Fruit fly (Drosophila melanogaster) whole organism, embryonic: ENCODE results near the gene CG14383.

Source experiments
- Ada2b ChIP-seq: fragments of 200-800 bp; sonication (Bioruptor generic); IDR thresholded peaks from 2 replicates; pipeline ENCODE4 v1.3.6; 2022; ENCODE audit warnings: missing biosample characterization, missing genetic modification characterization
- Bgb ChIP-seq: fragments of 200-800 bp; sonication (Bioruptor generic); IDR thresholded peaks from 2 replicates; pipeline ENCODE4 v1.3.6; 2022; ENCODE audit warnings: missing biosample characterization, missing genetic modification characterization; ENCODE audit not compliant: partially characterized antibody
- Blimp-1 ChIP-seq: fragments of 200-800 bp; sonication (Bioruptor generic); optimal IDR thresholded peaks from 3 replicates; lab custom pipeline; 2018; ENCODE audit warnings: missing biosample characterization, missing genetic modification characterization, mild to moderate bottlenecking, moderate library complexity, missing genetic modification reagents
- CG10462 ChIP-seq: fragments of 200-800 bp; sonication (Bioruptor generic); optimal IDR thresholded peaks from 2 replicates; lab custom pipeline; 2016; ENCODE audit warnings: missing biosample characterization, missing genetic modification characterization
- CG10959 ChIP-seq: fragments of 200-800 bp; sonication (Bioruptor generic); IDR thresholded peaks from 2 replicates; pipeline ENCODE4 v1.3.6; 2022; ENCODE audit warnings: missing biosample characterization, missing genetic modification characterization
- CG11504 ChIP-seq: fragments of 200-800 bp; sonication (Bioruptor generic); optimal IDR thresholded peaks from 3 replicates; lab custom pipeline; 2019; ENCODE audit warnings: missing biosample characterization, mild to moderate bottlenecking, missing genetic modification characterization, moderate library complexity
- CG13424 ChIP-seq: fragments of 200-800 bp; sonication (Bioruptor generic); optimal IDR thresholded peaks from 2 replicates; lab custom pipeline; 2019; ENCODE audit warnings: missing biosample characterization, mild to moderate bottlenecking, missing genetic modification characterization, moderate library complexity
- CG16779 ChIP-seq: fragments of 200-800 bp; sonication (Bioruptor generic); IDR thresholded peaks from 2 replicates; pipeline ENCODE4 v1.3.6; 2022; ENCODE audit warnings: missing biosample characterization, missing genetic modification characterization
- CG2129 ChIP-seq: fragments of 200-800 bp; sonication (Bioruptor generic); IDR thresholded peaks from 2 replicates; pipeline ENCODE4 v1.3.6; 2022; ENCODE audit warnings: missing biosample characterization, missing genetic modification characterization; ENCODE audit not compliant: partially characterized antibody
- CG2875 ChIP-seq: fragments of 200-800 bp; sonication (Bioruptor generic); optimal IDR thresholded peaks from 2 replicates; lab custom pipeline; 2017; ENCODE audit warnings: missing biosample characterization, mild to moderate bottlenecking, missing genetic modification characterization, missing genetic modification reagents
- CG3163 ChIP-seq: fragments of 200-800 bp; sonication (Bioruptor generic); optimal IDR thresholded peaks from 3 replicates; lab custom pipeline; 2016; ENCODE audit warnings: missing biosample characterization, missing genetic modification characterization
- CG3995 ChIP-seq: fragments of 200-800 bp; sonication (Bioruptor generic); optimal IDR thresholded peaks from 3 replicates; lab custom pipeline; 2016; ENCODE audit warnings: missing biosample characterization, missing genetic modification characterization
- CG6689 ChIP-seq: fragments of 200-800 bp; sonication (Bioruptor generic); IDR thresholded peaks from 2 replicates; pipeline ENCODE4 v1.3.6; 2022; ENCODE audit warnings: missing biosample characterization, missing genetic modification characterization
- CG7271 ChIP-seq: fragments of 200-800 bp; sonication (Bioruptor generic); optimal IDR thresholded peaks from 2 replicates; lab custom pipeline; 2018; ENCODE audit warnings: missing biosample characterization, mild to moderate bottlenecking, missing genetic modification characterization, moderate library complexity
- CG7372 ChIP-seq: fragments of 200-800 bp; sonication (Bioruptor generic); IDR thresholded peaks from 2 replicates; pipeline ENCODE4 v1.3.6; 2022; ENCODE audit warnings: missing biosample characterization, missing genetic modification characterization
- CG7786 ChIP-seq: fragments of 200-800 bp; sonication (Bioruptor generic); optimal IDR thresholded peaks from 2 replicates; lab custom pipeline; 2016; ENCODE audit warnings: missing biosample characterization, missing genetic modification characterization
- CG9797 ChIP-seq: fragments of 200-800 bp; sonication (Bioruptor generic); optimal IDR thresholded peaks from 3 replicates; lab custom pipeline; 2018; ENCODE audit warnings: missing biosample characterization, mild to moderate bottlenecking, missing genetic modification characterization
- CoRest ChIP-seq: fragments of 200-800 bp; sonication (Bioruptor generic); optimal IDR thresholded peaks from 3 replicates; lab custom pipeline; 2018; ENCODE audit warnings: missing biosample characterization, mild to moderate bottlenecking, missing genetic modification characterization, moderate library complexity
- D ChIP-seq, 2 experiments: fragments of 200-800 bp in 1 of 2; fragments of >200 bp in 1 of 2; sonication (Bioruptor generic) in 1 of 2; optimal IDR thresholded peaks; 2 replicates in 1 of 2; 3 replicates in 1 of 2; lab custom pipeline; 2017; ENCODE audit warnings: mild to moderate bottlenecking in 1 of 2, missing biosample characterization in 1 of 2, missing genetic modification characterization in 1 of 2, missing genetic modification reagents in 1 of 2
- Dip3 ChIP-seq: fragments of 200-800 bp; sonication (Bioruptor generic); optimal IDR thresholded peaks from 3 replicates; lab custom pipeline; 2016; ENCODE audit warnings: missing biosample characterization, missing genetic modification characterization
- Drgx ChIP-seq: fragments of 200-800 bp; sonication (Bioruptor generic); IDR thresholded peaks from 2 replicates; pipeline ENCODE4 v1.3.6; 2022; ENCODE audit warnings: missing biosample characterization, missing genetic modification characterization
- Ets97D ChIP-seq: fragments of 200-800 bp; sonication (Bioruptor generic); optimal IDR thresholded peaks from 3 replicates; lab custom pipeline; 2016; ENCODE audit warnings: missing biosample characterization, missing genetic modification characterization
- HLH3B ChIP-seq: fragments of 200-800 bp; sonication (Bioruptor generic); IDR thresholded peaks from 2 replicates; pipeline ENCODE4 v1.3.6; 2022; ENCODE audit warnings: missing biosample characterization, missing genetic modification characterization
- HLH54F ChIP-seq: fragments of 200-800 bp; sonication (Bioruptor generic); optimal IDR thresholded peaks from 3 replicates; lab custom pipeline; 2016; ENCODE audit warnings: missing biosample characterization, missing genetic modification characterization
- Hmr ChIP-seq: fragments of 200-800 bp; sonication (Bioruptor generic); optimal IDR thresholded peaks from 3 replicates; lab custom pipeline; 2017; ENCODE audit warnings: mild to moderate bottlenecking, missing biosample characterization, missing genetic modification reagents, missing genetic modification characterization
- Pdp1 ChIP-seq, 2 experiments: fragments of 200-800 bp; sonication (Bioruptor generic); optimal IDR thresholded peaks; 3 replicates each; lab custom pipeline; 2016; ENCODE audit warnings: missing biosample characterization in 2 of 2, missing genetic modification characterization in 2 of 2, mild to moderate bottlenecking in 1 of 2, moderate library complexity in 1 of 2
- Sry-β ChIP-seq: fragments of 200-800 bp; sonication (Bioruptor generic); optimal IDR thresholded peaks from 2 replicates; lab custom pipeline; 2018; ENCODE audit warnings: missing biosample characterization, mild to moderate bottlenecking, missing genetic modification characterization, moderate library complexity
- Trl ChIP-seq, 3 experiments: fragments of >200 bp in 2 of 3; fragments of 200-800 bp in 1 of 3; sonication (Bioruptor generic) in 1 of 3; optimal IDR thresholded peaks; 2 replicates in 1 of 3; 3 replicates in 2 of 3; lab custom pipeline; 2016 to 2017; ENCODE audit warnings: missing biosample characterization in 1 of 3, missing genetic modification characterization in 1 of 3
- Xrp1 ChIP-seq: fragments of 200-800 bp; sonication (Bioruptor generic); IDR thresholded peaks from 2 replicates; pipeline ENCODE4 v1.3.6; 2022; ENCODE audit warnings: missing biosample characterization, missing genetic modification characterization
- ash1 ChIP-seq: fragments of 200-800 bp; sonication (Bioruptor generic); optimal IDR thresholded peaks from 2 replicates; lab custom pipeline; 2018; ENCODE audit warnings: missing biosample characterization, mild to moderate bottlenecking, missing genetic modification characterization
- ato ChIP-seq: fragments of 200-800 bp; sonication (Bioruptor generic); IDR thresholded peaks from 2 replicates; pipeline ENCODE4 v1.3.6; 2022; ENCODE audit warnings: missing biosample characterization, missing genetic modification characterization; ENCODE audit not compliant: partially characterized antibody
- az2 ChIP-seq: fragments of 200-800 bp; sonication (Bioruptor generic); optimal IDR thresholded peaks from 3 replicates; lab custom pipeline; 2016; ENCODE audit warnings: missing biosample characterization, missing genetic modification characterization
- bowl ChIP-seq: fragments of 200-800 bp; sonication (Bioruptor generic); IDR thresholded peaks from 2 replicates; pipeline ENCODE4 v1.3.6; 2022; ENCODE audit warnings: missing biosample characterization, missing genetic modification characterization
- bsh ChIP-seq, 2 experiments: fragments of 200-800 bp; sonication (Bioruptor generic); optimal IDR thresholded peaks; 2 replicates each; lab custom pipeline; 2017 to 2018; ENCODE audit warnings: mild to moderate bottlenecking in 2 of 2, missing biosample characterization in 2 of 2, missing genetic modification characterization in 2 of 2, moderate library complexity in 1 of 2
- cad ChIP-seq: fragments of >200 bp; optimal IDR thresholded peaks from 2 replicates; lab custom pipeline; 2017; ENCODE audit warnings: missing biosample characterization, missing genetic modification characterization
- crp ChIP-seq, 2 experiments: fragments of 200-800 bp; sonication (Bioruptor generic); optimal IDR thresholded peaks; 2 replicates in 1 of 2; 3 replicates in 1 of 2; lab custom pipeline; 2017; ENCODE audit warnings: missing biosample characterization in 2 of 2, missing genetic modification characterization in 2 of 2, mild to moderate bottlenecking in 1 of 2, moderate library complexity in 1 of 2
- fd64A ChIP-seq: fragments of 200-800 bp; sonication (Bioruptor generic); optimal IDR thresholded peaks from 3 replicates; lab custom pipeline; 2018; ENCODE audit warnings: missing biosample characterization, mild to moderate bottlenecking, missing genetic modification characterization
- ftz-f1 ChIP-seq: fragments of 200-800 bp; sonication (Bioruptor generic); optimal IDR thresholded peaks from 2 replicates; lab custom pipeline; 2016; ENCODE audit warnings: missing biosample characterization, missing genetic modification characterization
- gem ChIP-seq: fragments of 200-800 bp; sonication (Bioruptor generic); optimal IDR thresholded peaks from 2 replicates; lab custom pipeline; 2019; ENCODE audit warnings: missing biosample characterization, mild to moderate bottlenecking, missing genetic modification characterization, moderate library complexity
- lilli ChIP-seq: fragments of 200-800 bp; sonication (Bioruptor generic); optimal IDR thresholded peaks from 3 replicates; lab custom pipeline; 2016; ENCODE audit warnings: missing biosample characterization, missing genetic modification characterization
- nau ChIP-seq: fragments of 200-800 bp; sonication (Bioruptor generic); optimal IDR thresholded peaks from 3 replicates; lab custom pipeline; 2017; ENCODE audit warnings: missing biosample characterization, mild to moderate bottlenecking, missing genetic modification characterization, missing genetic modification reagents
- nerfin-2 ChIP-seq: fragments of 200-800 bp; sonication (Bioruptor generic); IDR thresholded peaks from 2 replicates; pipeline ENCODE4 v1.3.6; 2022; ENCODE audit warnings: missing biosample characterization, missing genetic modification characterization; ENCODE audit not compliant: partially characterized antibody
- oc ChIP-seq: fragments of 200-800 bp; sonication (Bioruptor generic); optimal IDR thresholded peaks from 2 replicates; lab custom pipeline; 2018; ENCODE audit warnings: missing biosample characterization, mild to moderate bottlenecking, missing genetic modification characterization, moderate library complexity
- onecut ChIP-seq: fragments of 200-800 bp; sonication (Bioruptor generic); IDR thresholded peaks from 2 replicates; pipeline ENCODE4 v1.3.6; 2022; ENCODE audit warnings: missing biosample characterization, missing genetic modification characterization
- otp ChIP-seq: fragments of 200-800 bp; sonication (Bioruptor generic); IDR thresholded peaks from 3 replicates; pipeline ENCODE4, ENCODE4 v1.3.6; 2022; ENCODE audit warnings: missing biosample characterization, missing genetic modification characterization
- sens-2 ChIP-seq: fragments of 200-800 bp; sonication (Bioruptor generic); IDR thresholded peaks from 2 replicates; pipeline ENCODE4 v1.3.6; 2022; ENCODE audit warnings: missing biosample characterization, missing genetic modification characterization
- slou ChIP-seq: fragments of 200-800 bp; sonication (Bioruptor generic); optimal IDR thresholded peaks from 3 replicates; lab custom pipeline; 2016; ENCODE audit warnings: missing biosample characterization, missing genetic modification characterization
- wdn ChIP-seq: fragments of 200-800 bp; sonication (Bioruptor generic); IDR thresholded peaks from 2 replicates; pipeline ENCODE4 v1.3.6; 2022; ENCODE audit warnings: missing biosample characterization, missing genetic modification characterization
- yki ChIP-seq: fragments of >200 bp; optimal IDR thresholded peaks from 3 replicates; lab custom pipeline; 2018

CG14383 gene

DNA sequence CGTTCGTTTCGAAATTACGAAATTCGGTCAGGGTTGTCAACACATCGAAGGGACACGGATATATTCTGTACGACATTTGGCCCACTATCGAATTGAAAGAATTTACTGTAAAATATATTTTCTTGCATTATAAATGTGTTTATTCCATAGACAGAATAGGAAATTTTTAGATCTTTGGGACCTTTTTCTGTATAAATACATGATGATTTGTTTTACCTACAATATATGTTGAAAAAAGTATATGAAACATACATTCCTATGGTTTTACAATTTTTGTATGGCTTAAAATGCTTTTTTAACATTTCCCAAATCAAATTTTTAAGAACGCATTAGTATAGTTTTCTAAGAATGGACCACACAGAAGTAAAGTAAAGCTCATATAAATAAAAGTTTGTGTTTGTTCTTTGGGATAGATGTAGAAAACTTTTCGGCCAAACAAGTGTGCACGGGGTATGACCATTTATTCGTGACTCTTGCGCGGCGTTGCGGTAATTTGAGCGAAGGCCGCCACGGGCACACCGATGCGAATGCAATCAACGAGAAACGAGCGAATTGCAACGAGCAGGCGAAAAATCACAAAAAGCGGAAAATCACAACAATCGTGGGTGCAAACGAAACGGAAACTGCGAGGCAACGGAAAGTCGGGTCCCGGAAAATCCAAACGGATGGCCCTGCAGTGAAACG is 9.4 kb upstream of the CG14383 start, which contains the start of the genes CG17327, CG44194 and CG7518 (continued):
- TF ChIP-seq slou: no peak
- TF ChIP-seq CG10959 (GFP tag; lab: Robert Waterston, UW): no peak
- TF ChIP-seq Hmr: no peak
- TF ChIP-seq ash1 (GFP tag; lab: Kevin White, UChicago): no peak
- no peak for TF ChIP-seq ato
- no peak for TF ChIP-seq CoRest
- no peak for TF ChIP-seq CG6689 (GFP tag; lab: Robert Waterston, UW)
- no peak for TF ChIP-seq CG7372
- peak; percentile 46 for TF ChIP-seq Bgb
- TF ChIP-seq nau (GFP tag; lab: Kevin White, UChicago): no peak
- no peak for TF ChIP-seq CG11504 (tag; lab: Kevin White, UChicago)
- no peak for TF ChIP-seq Sry-β
- TF ChIP-seq CG3995 (GFP tag; lab: Kevin White, UChicago): peak; percentile 83
- TF ChIP-seq CG9797 (GFP tag; lab: Kevin White, UChicago): peak; percentile 90
- no peak for TF ChIP-seq otp
- TF ChIP-seq onecut (GFP tag; lab: Robert Waterston, UW): no peak
- TF ChIP-seq Dip3 (GFP tag; lab: Kevin White, UChicago): peak; percentile 22
- no peak for TF ChIP-seq CG2875 (GFP tag; lab: Kevin White, UChicago)
- no peak for TF ChIP-seq ftz-f1 (GFP tag; lab: Kevin White, UChicago)
- no peak for TF ChIP-seq CG10462
- no peak for TF ChIP-seq Drgx
- TF ChIP-seq HLH54F (GFP tag; lab: Kevin White, UChicago): peak; percentile 40
- peak; percentile 34; the same call in 1 of the 2 replicates for TF ChIP-seq sens-2 (GFP tag; lab: Robert Waterston, UW)
- no peak for TF ChIP-seq bsh (GFP tag; optimal IDR thresholded peaks at IDR 0.05; lab: Kevin White, UChicago)
- TF ChIP-seq D (optimal IDR thresholded peaks at IDR 0.05; lab: Kevin White, UChicago): no peak
- no peak for TF ChIP-seq D (GFP tag; optimal IDR thresholded peaks at IDR 0.05; lab: Kevin White, UChicago)
- TF ChIP-seq bowl (GFP tag; lab: Robert Waterston, UW): no peak
- no peak for TF ChIP-seq CG2129 (GFP tag; lab: Robert Waterston, UW)
- no peak for TF ChIP-seq gem (tag; lab: Kevin White, UChicago)
- no peak for TF ChIP-seq CG3163 (GFP tag; lab: Kevin White, UChicago)
- peak; percentile 18 to 59 for TF ChIP-seq Pdp1 (GFP tag; optimal IDR thresholded peaks at IDR 0.05; lab: Kevin White, UChicago)
- TF ChIP-seq fd64A (GFP tag; lab: Kevin White, UChicago): no peak
- no peak for TF ChIP-seq oc (tag; lab: Kevin White, UChicago)
- no peak for TF ChIP-seq crp (GFP tag; optimal IDR thresholded peaks at IDR 0.05; lab: Kevin White, UChicago)
- no peak for TF ChIP-seq Xrp1 (GFP tag; lab: Robert Waterston, UW)
- no peak for TF ChIP-seq CG7271
- TF ChIP-seq Trl (optimal IDR thresholded peaks at IDR 0.05; lab: Kevin White, UChicago): no peak
- no peak for TF ChIP-seq Trl (GFP tag; optimal IDR thresholded peaks at IDR 0.05; lab: Kevin White, UChicago)
- no peak for TF ChIP-seq HLH3B (GFP tag; lab: Robert Waterston, UW)
- no peak for TF ChIP-seq nerfin-2 (GFP tag; lab: Robert Waterston, UW)
- no peak for TF ChIP-seq wdn (GFP tag; lab: Robert Waterston, UW)
- TF ChIP-seq cad: no peak
- TF ChIP-seq Ada2b (GFP tag; lab: Robert Waterston, UW): no peak
- peak; percentile 26 for TF ChIP-seq CG7786
- TF ChIP-seq CG16779 (GFP tag; lab: Robert Waterston, UW): no peak
- peak; percentile 35 for TF ChIP-seq CG13424
- no peak for TF ChIP-seq yki (lab: Kevin White, UChicago)
- no peak for TF ChIP-seq Blimp-1
- TF ChIP-seq Ets97D (GFP tag; lab: Kevin White, UChicago): peak; percentile 62
- peak; percentile 30 for TF ChIP-seq az2
- TF ChIP-seq lilli (GFP tag; lab: Kevin White, UChicago): peak; percentile 30
